Fruit fly (Drosophila melanogaster) whole organism, wandering third instar larva: ENCODE measurements around the gene CG15020.

ENCODE experiments used
- Abd-B ChIP-seq: fragments of >200 bp; optimal IDR thresholded peaks from 2 replicates; lab custom pipeline; 2017; ENCODE audit warnings: missing biosample characterization, missing genetic modification characterization
- CG32264 ChIP-seq: fragments of 200-800 bp; sonication (Bioruptor generic); optimal IDR thresholded peaks from 2 replicates; lab custom pipeline; 2016; ENCODE audit warnings: missing biosample characterization, missing genetic modification characterization
- CG9705 ChIP-seq: fragments of 200-800 bp; sonication (Bioruptor generic); optimal IDR thresholded peaks from 2 replicates; lab custom pipeline; 2018; ENCODE audit warnings: missing biosample characterization, mild to moderate bottlenecking, missing genetic modification characterization
- CrebA ChIP-seq: fragments of 200-800 bp; sonication (Bioruptor generic); optimal IDR thresholded peaks from 2 replicates; lab custom pipeline; 2016; ENCODE audit warnings: missing biosample characterization, mild to moderate bottlenecking, missing genetic modification characterization, borderline replicate concordance
- Dfd ChIP-seq: fragments of >200 bp; optimal IDR thresholded peaks from 2 replicates; lab custom pipeline; 2017; ENCODE audit warnings: missing biosample characterization, missing genetic modification characterization
- Dif ChIP-seq: fragments of 200-275, 200-300 bp; sonication (Bioruptor generic); optimal IDR thresholded peaks from 2 replicates; lab custom pipeline; 2018; ENCODE audit warnings: missing biosample characterization, missing genetic modification characterization; ENCODE audit not compliant: partially characterized antibody
- GATAd ChIP-seq: sonication (Bioruptor generic); optimal IDR thresholded peaks from 2 replicates; lab custom pipeline; 2016; ENCODE audit warnings: missing biosample characterization, missing genetic modification characterization
- HLH106 ChIP-seq: fragments of 200-800 bp; optimal IDR thresholded peaks from 3 replicates; lab custom pipeline; 2019; ENCODE audit warnings: missing biosample characterization, mild to moderate bottlenecking, missing genetic modification characterization, moderate library complexity
- Hnf4 ChIP-seq: fragments of 200-800 bp; sonication (Bioruptor generic); optimal IDR thresholded peaks from 2 replicates; lab custom pipeline; 2016; ENCODE audit warnings: missing biosample characterization, mild to moderate bottlenecking, missing genetic modification characterization
- Hr78 ChIP-seq: fragments of >200 bp; optimal IDR thresholded peaks from 2 replicates; lab custom pipeline; 2017; ENCODE audit warnings: missing biosample characterization, missing genetic modification characterization
- Hr83 ChIP-seq: fragments of 200-300 bp; sonication (Bioruptor generic); optimal IDR thresholded peaks from 2 replicates; lab custom pipeline; 2016; ENCODE audit warnings: missing biosample characterization, mild to moderate bottlenecking, missing genetic modification characterization, moderate library complexity; ENCODE audit not compliant: poor library complexity, severe bottlenecking
- Jra ChIP-seq: sonication (Bioruptor generic); optimal IDR thresholded peaks from 2 replicates; lab custom pipeline; 2016; ENCODE audit warnings: missing biosample characterization, missing genetic modification characterization
- Mio ChIP-seq: sonication (Bioruptor generic); optimal IDR thresholded peaks from 2 replicates; lab custom pipeline; 2016; ENCODE audit warnings: missing biosample characterization, missing genetic modification characterization
- Myc ChIP-seq: fragments of >200 bp; optimal IDR thresholded peaks from 2 replicates; lab custom pipeline; 2017
- N ChIP-seq: fragments of >200 bp; optimal IDR thresholded peaks from 2 replicates; lab custom pipeline; 2018; ENCODE audit warnings: missing biosample characterization, missing external identifiers, missing genetic modification characterization
- OdsH ChIP-seq: fragments of 200-800 bp; sonication (Bioruptor generic); optimal IDR thresholded peaks from 2 replicates; lab custom pipeline; 2016; ENCODE audit warnings: missing biosample characterization, mild to moderate bottlenecking, missing genetic modification characterization
- Rel ChIP-seq, 2 experiments: fragments of 200-800 bp; sonication (Bioruptor generic) in 1 of 2; optimal IDR thresholded peaks; 2 replicates in 1 of 2; 3 replicates in 1 of 2; lab custom pipeline; 2016 to 2019; ENCODE audit warnings: mild to moderate bottlenecking in 2 of 2, missing biosample characterization in 2 of 2, missing genetic modification characterization in 2 of 2, moderate library complexity in 1 of 2
- Sp1 ChIP-seq: fragments of 200-800 bp; sonication (Bioruptor generic); optimal IDR thresholded peaks from 3 replicates; lab custom pipeline; 2019; ENCODE audit warnings: missing biosample characterization, mild to moderate bottlenecking, missing genetic modification characterization, moderate library complexity
- Vsx2 ChIP-seq: fragments of 200-300, 225-300 bp; sonication (Bioruptor generic); optimal IDR thresholded peaks from 2 replicates; lab custom pipeline; 2018; ENCODE audit warnings: missing biosample characterization, missing genetic modification characterization; ENCODE audit not compliant: partially characterized antibody
- br ChIP-seq: fragments of 200-800 bp; sonication (Bioruptor generic); optimal IDR thresholded peaks from 2 replicates; lab custom pipeline; 2016; ENCODE audit warnings: missing biosample characterization, missing genetic modification characterization
- brk ChIP-seq: fragments of 200-800 bp; sonication (Bioruptor generic); optimal IDR thresholded peaks from 2 replicates; lab custom pipeline; 2016; ENCODE audit warnings: missing biosample characterization, mild to moderate bottlenecking, missing genetic modification characterization
- dl ChIP-seq, 2 experiments: fragments of 175-275, 200-275 bp in 1 of 2; fragments of 200-275 bp in 1 of 2; sonication (Bioruptor generic); optimal IDR thresholded peaks; lab custom pipeline; 2018; ENCODE audit warnings: mild to moderate bottlenecking in 2 of 2, missing biosample characterization in 2 of 2, missing genetic modification characterization in 2 of 2, moderate library complexity in 2 of 2; ENCODE audit not compliant: partially characterized antibody in 2 of 2, insufficient read depth in 1 of 2
- dmrt93B ChIP-seq: fragments of 200-800 bp; sonication (Bioruptor generic); optimal IDR thresholded peaks from 2 replicates; lab custom pipeline; 2018; ENCODE audit warnings: missing biosample characterization, mild to moderate bottlenecking, missing genetic modification characterization
- dsf ChIP-seq: sonication (Bioruptor generic); optimal IDR thresholded peaks from 2 replicates; lab custom pipeline; 2016; ENCODE audit warnings: missing biosample characterization, missing genetic modification characterization, borderline replicate concordance
- ey ChIP-seq: fragments of 200-800 bp; sonication (Bioruptor generic); optimal IDR thresholded peaks from 2 replicates; lab custom pipeline; 2016; ENCODE audit warnings: missing biosample characterization, missing genetic modification characterization
- foxo ChIP-seq, 2 experiments: fragments of 200-800 bp; sonication (Bioruptor generic); optimal IDR thresholded peaks; 2 replicates in 1 of 2; 3 replicates in 1 of 2; lab custom pipeline; 2016 to 2017; ENCODE audit warnings: missing biosample characterization in 2 of 2, missing genetic modification characterization in 2 of 2
- fru ChIP-seq: fragments of 200-800 bp; sonication (Bioruptor generic); optimal IDR thresholded peaks from 3 replicates; lab custom pipeline; 2016; ENCODE audit warnings: missing biosample characterization, mild to moderate bottlenecking, missing genetic modification characterization
- h ChIP-seq: fragments of 200-800 bp; sonication (Bioruptor generic); optimal IDR thresholded peaks from 3 replicates; lab custom pipeline; 2016; ENCODE audit warnings: missing biosample characterization, mild to moderate bottlenecking, missing genetic modification characterization
- jim ChIP-seq: fragments of 175-275, 200-325 bp; sonication (Bioruptor generic); optimal IDR thresholded peaks from 2 replicates; lab custom pipeline; 2016; ENCODE audit warnings: missing biosample characterization, mild to moderate bottlenecking, missing genetic modification characterization
- lola ChIP-seq: fragments of >200 bp; optimal IDR thresholded peaks from 2 replicates; lab custom pipeline; 2017; ENCODE audit warnings: missing biosample characterization, missing genetic modification characterization
- pan ChIP-seq: fragments of >200 bp; optimal IDR thresholded peaks from 2 replicates; lab custom pipeline; 2017
- psq ChIP-seq: fragments of 200-800 bp; sonication (Bioruptor generic); optimal IDR thresholded peaks from 3 replicates; lab custom pipeline; 2017; ENCODE audit warnings: missing biosample characterization, mild to moderate bottlenecking, missing genetic modification characterization, moderate library complexity
- rgr ChIP-seq: fragments of 200-800 bp; sonication (Bioruptor generic); optimal IDR thresholded peaks from 3 replicates; lab custom pipeline; 2016; ENCODE audit warnings: missing biosample characterization, mild to moderate bottlenecking, missing genetic modification characterization
- sage ChIP-seq: fragments of 200-800 bp; sonication (Bioruptor generic); optimal IDR thresholded peaks from 2 replicates; lab custom pipeline; 2016; ENCODE audit warnings: missing biosample characterization, mild to moderate bottlenecking, missing genetic modification characterization
- sv ChIP-seq: fragments of 200-800 bp; sonication (Bioruptor generic); optimal IDR thresholded peaks from 3 replicates; lab custom pipeline; 2016; ENCODE audit warnings: missing biosample characterization, missing genetic modification characterization
- tai ChIP-seq: sonication (Bioruptor generic); optimal IDR thresholded peaks from 2 replicates; lab custom pipeline; 2016; ENCODE audit warnings: missing biosample characterization, missing genetic modification characterization
- usp ChIP-seq: fragments of >200 bp; optimal IDR thresholded peaks from 2 replicates; lab custom pipeline; 2017; ENCODE audit warnings: missing biosample characterization, missing genetic modification characterization
- woc ChIP-seq: sonication (Bioruptor generic); optimal IDR thresholded peaks from 2 replicates; lab custom pipeline; 2016; ENCODE audit warnings: missing biosample characterization, mild to moderate bottlenecking, missing genetic modification characterization

The CG15020 gene

DNA sequence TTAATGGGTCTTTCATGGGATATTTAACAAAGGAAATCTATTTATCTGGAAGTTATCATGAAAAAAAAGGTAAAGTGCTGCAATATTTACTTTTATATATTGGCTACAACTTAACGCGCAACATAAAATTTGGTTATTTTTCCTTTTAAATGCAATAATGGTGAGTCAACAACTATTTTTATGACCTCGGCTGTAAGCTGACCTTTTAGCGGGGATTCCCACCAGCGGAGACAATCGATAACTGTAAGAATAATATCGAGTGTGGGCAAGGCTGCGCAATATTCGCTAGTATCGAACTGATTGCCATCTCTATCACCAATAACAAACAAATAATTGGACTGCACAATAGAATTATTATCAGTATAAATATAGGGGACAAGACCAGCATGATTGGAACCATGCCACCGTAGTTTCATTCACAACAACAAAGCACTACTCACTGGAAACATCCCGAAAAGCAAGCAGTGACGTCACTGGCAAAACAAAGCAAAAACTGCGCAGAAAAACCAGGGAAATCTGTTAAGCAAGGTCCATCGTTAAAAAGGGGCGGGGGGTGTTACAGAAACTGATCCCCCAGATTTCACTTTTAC is 18.2 kb upstream of the CG15020 start, which contains the start of gene Syx17 (continued):
- TF ChIP-seq dsf (no peak), Hr78 (GFP tag; lab: Kevin White, UChicago) (peak; percentile 86), psq (GFP tag; lab: Kevin White, UChicago) (peak; percentile 21), pan (lab: Kevin White, UChicago) (no peak), Hnf4 (GFP tag; lab: Kevin White, UChicago) (peak; percentile 71), Abd-B (GFP tag; lab: Kevin White, UChicago) (no peak), GATAd (GFP tag; lab: Kevin White, UChicago) (no peak), Sp1 (peak; percentile 33), sage (GFP tag; lab: Kevin White, UChicago) (peak; percentile 33), Rel (GFP tag; optimal IDR thresholded peaks at IDR 0.05; lab: Kevin White, UChicago) (no peak), Rel (tag; optimal IDR thresholded peaks at IDR 0.05; lab: Kevin White, UChicago) (peak; percentile 98), woc (GFP tag; lab: Kevin White, UChicago) (no peak), dl (GFP tag; optimal IDR thresholded peaks at IDR 0.05; lab: Kevin White, UChicago; ENCODE audit: insufficient read depth in 1 of 2, partially characterized antibody in 2 of 2) (no peak)

DNA sequence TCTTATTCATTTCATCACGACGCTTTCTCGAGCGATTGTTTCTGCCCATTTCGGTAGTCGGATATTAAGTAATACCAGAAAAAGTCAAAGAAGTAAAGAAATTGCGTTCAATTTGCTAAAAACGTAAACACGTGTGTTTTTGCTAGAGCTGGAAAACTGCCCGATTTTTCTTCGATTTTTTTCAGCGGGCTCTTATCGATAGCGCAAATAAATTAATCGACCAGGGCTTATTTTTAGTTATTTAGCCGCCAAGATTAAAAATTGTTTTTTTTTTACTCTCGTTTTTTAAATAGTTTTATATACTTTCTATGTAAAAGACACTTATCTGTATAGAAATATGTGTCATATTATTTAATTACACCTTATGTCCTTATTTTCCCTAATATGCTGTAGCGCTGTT is 15.5 kb upstream of the CG15020 start, which contains the start of gene CG15019:
CG15019 (minus strand) TSS at position 138 of the 400 bp plus-strand sequence.
- no peak for TF ChIP-seq Rel (GFP tag; optimal IDR thresholded peaks at IDR 0.05; lab: Kevin White, UChicago)
- TF ChIP-seq Rel (tag; optimal IDR thresholded peaks at IDR 0.05; lab: Kevin White, UChicago), result peak; percentile 1
- TF ChIP-seq woc (GFP tag; lab: Kevin White, UChicago), result no peak
- no peak for TF ChIP-seq Hnf4 (GFP tag; lab: Kevin White, UChicago)
- TF ChIP-seq Mio (GFP tag; lab: Kevin White, UChicago), result no peak
- no peak for TF ChIP-seq dmrt93B (GFP tag; lab: Kevin White, UChicago)

DNA sequence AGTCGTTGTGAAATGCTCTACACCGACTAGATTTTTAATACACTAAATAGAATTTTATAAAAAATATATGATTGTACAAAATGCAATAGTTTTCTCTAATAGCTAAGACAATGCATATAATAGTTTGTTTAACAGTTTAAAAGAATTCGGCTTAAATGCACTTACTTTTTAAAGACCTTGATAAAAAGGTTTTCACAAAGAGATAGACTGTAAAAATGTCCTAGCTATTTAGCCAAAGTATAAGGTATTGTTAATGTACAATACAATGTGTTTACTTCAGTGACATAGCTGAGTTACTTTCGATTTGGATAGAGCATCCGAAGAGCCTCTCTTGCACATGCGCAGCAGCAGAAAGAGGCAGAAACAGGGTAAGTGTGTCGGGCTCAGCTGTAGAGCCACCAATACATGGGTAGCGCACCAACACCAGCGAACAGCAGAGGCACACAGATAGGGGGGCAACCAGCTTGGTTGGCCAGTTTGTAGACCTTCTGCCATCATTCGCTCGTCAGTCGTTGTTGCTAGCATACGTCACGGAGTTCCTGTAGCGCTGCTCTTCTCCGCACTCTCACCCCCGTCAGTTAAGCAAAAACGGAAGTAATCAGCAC is 14.7 kb upstream of the CG15020 start, which contains the start of gene TP53INP:
TP53INP (plus strand) TSS at position 291 of the 605 bp plus-strand sequence.
- TF ChIP-seq woc (GFP tag; lab: Kevin White, UChicago) (peak; percentile 86), usp (GFP tag; lab: Kevin White, UChicago) (no peak), Dif (GFP tag; lab: Kevin White, UChicago) (peak; percentile 57), ey (peak; percentile 73), lola (GFP tag; lab: Kevin White, UChicago) (no peak), fru (peak; percentile 87), jim (GFP tag; lab: Kevin White, UChicago) (no peak), sage (GFP tag; lab: Kevin White, UChicago) (peak; percentile 60), HLH106 (tag; lab: Kevin White, UChicago) (peak; percentile 84), psq (GFP tag; lab: Kevin White, UChicago) (peak; percentile 88), Dfd (no peak), tai (GFP tag; lab: Kevin White, UChicago) (peak; percentile 29), Myc (no peak), Vsx2 (peak; percentile 44), foxo (GFP tag; optimal IDR thresholded peaks at IDR 0.05; lab: Kevin White, UChicago) (peak in 1 of 2 experiments; percentile 86), rgr (GFP tag; lab: Kevin White, UChicago) (peak; percentile 82), Hnf4 (GFP tag; lab: Kevin White, UChicago) (peak; percentile 65), CG9705 (peak; percentile 63), Jra (peak; percentile 5), CrebA (no peak), pan (lab: Kevin White, UChicago) (no peak), Hr83 (GFP tag; lab: Kevin White, UChicago) (peak; percentile 36), Sp1 (peak; percentile 88), brk (GFP tag; lab: Kevin White, UChicago) (peak; percentile 41), Hr78 (GFP tag; lab: Kevin White, UChicago) (no peak), Mio (GFP tag; lab: Kevin White, UChicago) (no peak), dl (GFP tag; optimal IDR thresholded peaks at IDR 0.05; lab: Kevin White, UChicago; ENCODE audit: insufficient read depth in 1 of 2, partially characterized antibody in 2 of 2) (peak in 1 of 2 experiments; percentile 42), Rel (GFP tag; optimal IDR thresholded peaks at IDR 0.05; lab: Kevin White, UChicago) (peak; percentile 30), Rel (tag; optimal IDR thresholded peaks at IDR 0.05; lab: Kevin White, UChicago) (peak; percentile 26), br (GFP tag; lab: Kevin White, UChicago) (peak; percentile 81), GATAd (GFP tag; lab: Kevin White, UChicago) (no peak), sv (GFP tag; lab: Kevin White, UChicago) (peak; percentile 84), OdsH (GFP tag; lab: Kevin White, UChicago) (peak; percentile 80), h (GFP tag; lab: Kevin White, UChicago) (peak; percentile 85), dmrt93B (GFP tag; lab: Kevin White, UChicago) (peak; percentile 70), Abd-B (GFP tag; lab: Kevin White, UChicago) (no peak), N (no peak), dsf (peak; percentile 13), CG32264 (GFP tag; lab: Kevin White, UChicago) (peak; percentile 34)
- TF ChIP-seq, all 38 proteins: peak for 26
